Fruit fly (Drosophila melanogaster) whole organism, prepupa: ENCODE results near the gene robo3.

ENCODE experiments used
- CG32006 ChIP-seq: fragments of 200-800 bp; sonication (Bioruptor generic); optimal IDR thresholded peaks from 3 replicates; lab custom pipeline; 2017; ENCODE audit warnings: missing biosample characterization, mild to moderate bottlenecking, missing genetic modification characterization
- CG6163 ChIP-seq: fragments of 200-800 bp; sonication (Bioruptor generic); IDR thresholded peaks from 3 replicates; pipeline ENCODE4 v1.3.6; 2022; ENCODE audit warnings: missing biosample characterization, missing genetic modification characterization
- CG9139 ChIP-seq: fragments of 200-800 bp; sonication (Bioruptor generic); optimal IDR thresholded peaks from 3 replicates; lab custom pipeline; 2017; ENCODE audit warnings: missing biosample characterization, mild to moderate bottlenecking, missing genetic modification characterization

- TF ChIP-seq CG32006, result no peak
- TF ChIP-seq CG6163 (GFP tag; lab: Robert Waterston, UW), result no peak
- TF ChIP-seq CG9139 (GFP tag; lab: Kevin White, UChicago), result no peak
Measured at dm6 chr2L:1239736-1240135, 16.5 kb upstream of the robo3 start, which contains the start of gene CG5397.
